Worm (Caenorhabditis elegans): Measurements from ENCODE around the gene C27H5.6.
A peak's percentile ranks its signal among the peaks of the same experiment; 100 is the strongest.

Gene C27H5.6

DNA sequence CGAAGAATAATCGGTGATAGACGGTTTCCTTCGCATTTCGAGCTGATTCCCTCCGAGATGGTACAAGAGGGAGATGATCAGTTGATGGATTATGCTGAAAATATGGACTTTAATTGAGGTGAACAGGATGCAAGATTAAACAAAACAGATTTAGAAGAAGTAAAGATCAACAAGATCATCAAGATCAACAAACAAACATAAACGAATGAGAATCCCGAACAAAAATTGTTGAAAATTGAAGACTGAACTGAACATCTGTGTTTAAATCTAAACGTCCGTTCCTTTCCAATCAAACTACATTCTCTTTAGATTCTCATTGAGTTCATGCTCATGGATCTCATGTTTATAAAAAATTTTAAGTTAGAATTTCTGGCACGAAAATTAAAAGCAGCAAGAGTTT lies 12.2 kb downstream of the C27H5.6 start, which contains the start of gene glc-4:
TSS of gene glc-4 (minus strand) at position 101 of the 400 bp plus-strand sequence.
- TF ChIP-seq efl-1 (optimal IDR thresholded peaks at IDR 0.05) (no peak), efl-1 (GFP tag; optimal IDR thresholded peaks at IDR 0.05 in 1 of 2) (peak in 1 of 2 experiments; percentile 28), rnt-1 (tag; optimal IDR thresholded peaks at IDR 0.05) (no peak), ztf-11 (tag; optimal IDR thresholded peaks at IDR 0.05) (no peak)

ce11 chrII:7171305-7171998 lies 15.6 kb downstream of the C27H5.6 start, which contains the start of gene dyf-13:
Gene dyf-13 (minus strand): TSS chrII:7171355.
- TF ChIP-seq unc-86 (tag; optimal IDR thresholded peaks at IDR 0.05), result no peak
- TF ChIP-seq C04F5.9 (tag; optimal IDR thresholded peaks at IDR 0.05), result no peak

DNA sequence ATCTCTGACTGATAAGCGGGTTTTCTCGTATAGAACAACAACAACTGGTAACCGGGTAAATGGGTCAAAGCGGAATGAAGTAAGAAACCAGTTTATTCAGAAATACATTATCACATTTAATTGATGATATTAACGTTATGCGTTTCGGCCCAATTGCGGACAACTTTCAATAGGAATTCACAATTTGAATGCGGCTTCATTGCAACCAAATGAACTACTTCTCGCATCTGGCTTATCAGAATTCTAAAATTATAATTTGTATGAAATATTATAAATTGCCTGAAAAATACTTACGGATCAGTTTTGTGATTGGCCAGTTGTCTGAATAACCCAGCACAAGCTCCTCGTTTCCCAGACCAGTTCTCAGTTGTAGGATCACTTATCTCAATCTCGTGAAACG lies 18.3 kb downstream of the C27H5.6 start, which contains the start of gene col-36:
TSS of gene col-36 (minus strand) at position 101 of the 400 bp plus-strand sequence.
- no peak for TF ChIP-seq sup-37 (GFP tag; optimal IDR thresholded peaks at IDR 0.05)
- TF ChIP-seq hpl-2 (GFP tag; optimal IDR thresholded peaks at IDR 0.05), result no peak
- no peak for TF ChIP-seq nhr-90 (tag; optimal IDR thresholded peaks at IDR 0.05; ENCODE audit: poor library complexity)
- TF ChIP-seq fkh-10 (GFP tag; optimal IDR thresholded peaks at IDR 0.05), result no peak
- TF ChIP-seq snu-23 (GFP tag; optimal IDR thresholded peaks at IDR 0.05), result no peak
- TF ChIP-seq nhr-85 (tag), result no peak
- no peak for TF ChIP-seq aly-2 (tag; optimal IDR thresholded peaks at IDR 0.05)
- TF ChIP-seq dsc-1 (tag; optimal IDR thresholded peaks at IDR 0.05), result no peak
- TF ChIP-seq ztf-11 (tag; optimal IDR thresholded peaks at IDR 0.05), result no peak
- no peak for TF ChIP-seq grh-1 (GFP tag; IDR thresholded peaks at IDR 0.05)
- no peak for TF ChIP-seq nhr-77 (tag; optimal IDR thresholded peaks at IDR 0.05)
- no peak for TF ChIP-seq nhr-12 (tag; optimal IDR thresholded peaks at IDR 0.05)
- TF ChIP-seq nhr-76 (tag; optimal IDR thresholded peaks at IDR 0.05), result no peak
- no peak for TF ChIP-seq nhr-84 (tag; optimal IDR thresholded peaks at IDR 0.05)
- TF ChIP-seq ces-1 (GFP tag; optimal IDR thresholded peaks at IDR 0.05), result no peak
- no peak for TF ChIP-seq blmp-1 (tag; optimal IDR thresholded peaks at IDR 0.05)
- no peak for TF ChIP-seq unc-62 (GFP tag; optimal IDR thresholded peaks at IDR 0.05)
- no peak for TF ChIP-seq aha-1 (tag; optimal IDR thresholded peaks at IDR 0.05)

DNA sequence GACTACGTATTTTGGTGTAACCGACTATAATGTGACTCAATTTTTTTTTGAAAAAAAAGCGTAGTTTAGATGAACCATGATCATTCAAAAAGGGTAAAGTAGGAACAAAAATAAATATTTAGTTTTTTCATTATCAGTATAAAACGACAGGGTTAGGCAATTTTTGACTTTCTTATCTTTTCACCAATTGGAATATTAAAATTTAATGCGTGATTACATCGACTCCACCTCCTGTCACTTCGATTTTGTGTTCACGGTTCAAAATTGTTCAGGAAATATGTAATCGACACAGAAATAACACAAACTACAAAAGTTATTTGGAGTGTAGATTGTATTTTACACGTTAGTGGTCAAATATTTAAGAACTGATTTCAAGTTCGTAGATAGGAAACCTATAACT lies 20.2 kb downstream of the C27H5.6 start:
- TF ChIP-seq elt-2 (tag; optimal IDR thresholded peaks at IDR 0.05) (peak; percentile 55), aha-1 (tag; optimal IDR thresholded peaks at IDR 0.05) (no peak), mab-9 (GFP tag; IDR thresholded peaks at IDR 0.05) (no peak)

- TF ChIP-seq nhr-84 (tag; optimal IDR thresholded peaks at IDR 0.05) (no peak), nhr-85 (tag) (peak; percentile 26)
Measured at ce11 chrII:7165749-7166148, 21.3 kb downstream of the C27H5.6 start, which contains the start of gene mfsd-13.2. Gene mfsd-13.2 (minus strand): TSS chrII:7165849.

ce11 chrII:7161512-7161911 lies 25.5 kb downstream of the C27H5.6 start, which contains the start of gene C27H5.12:
Gene C27H5.12 (minus strand): TSS chrII:7161612.
- no peak for TF ChIP-seq rnt-1 (tag; optimal IDR thresholded peaks at IDR 0.05)
- no peak for TF ChIP-seq unc-98 (GFP tag; IDR thresholded peaks at IDR 0.05)

ce11 chrII:7157415-7157814 lies 29.6 kb downstream of the C27H5.6 start:
- no peak for TF ChIP-seq snpc-4 (tag; optimal IDR thresholded peaks at IDR 0.05)
- no peak for TF ChIP-seq rnt-1 (tag; optimal IDR thresholded peaks at IDR 0.05)
- TF ChIP-seq elt-3 (tag; optimal IDR thresholded peaks at IDR 0.05), result peak in 2 of 6 experiments; percentile 18 to 59
- no peak for TF ChIP-seq mdl-1 (tag; optimal IDR thresholded peaks at IDR 0.05)
- TF ChIP-seq snu-23 (GFP tag; optimal IDR thresholded peaks at IDR 0.05), result peak; percentile 20
- TF ChIP-seq zip-4 (GFP tag; optimal IDR thresholded peaks at IDR 0.05), result no peak
- TF ChIP-seq lin-35 (GFP tag; optimal IDR thresholded peaks at IDR 0.05), result peak in 1 of 2 experiments; percentile 50
- no peak for TF ChIP-seq isw-1 (GFP tag; IDR thresholded peaks at IDR 0.05)
- no peak for TF ChIP-seq hlh-4 (tag; optimal IDR thresholded peaks at IDR 0.05)
- TF ChIP-seq nhr-19 (GFP tag; conservative IDR thresholded peaks at IDR 0.05), result no peak
- no peak for TF ChIP-seq ceh-88 (GFP tag; IDR thresholded peaks at IDR 0.05)
- TF ChIP-seq alr-1 (tag; optimal IDR thresholded peaks at IDR 0.05; ENCODE audit: borderline replicate concordance), result no peak
- TF ChIP-seq nhr-76 (tag; optimal IDR thresholded peaks at IDR 0.05), result no peak
- TF ChIP-seq nhr-47 (tag; optimal IDR thresholded peaks at IDR 0.05), result no peak
- no peak for TF ChIP-seq ceh-8 (GFP tag; optimal IDR thresholded peaks at IDR 0.05)
- TF ChIP-seq ets-5 (GFP tag; IDR thresholded peaks at IDR 0.05), result no peak
- peak; percentile 55 for TF ChIP-seq nhr-20 (tag; optimal IDR thresholded peaks at IDR 0.05)
- TF ChIP-seq nhr-85 (tag), result peak; percentile 61
